Worm (Caenorhabditis elegans) whole organism, L3 larva: ENCODE measurements around the gene msp-77.
A peak's percentile ranks its signal among the peaks of the same experiment; 100 is the strongest.

ENCODE experiments used
- aly-2 ChIP-seq: fragments of 150-350 bp; optimal IDR thresholded peaks from 2 replicates; lab custom pipeline; 2014; ENCODE audit warnings: missing biosample characterization, missing genetic modification characterization
- ama-1 ChIP-seq: fragments of 150-350 bp; optimal IDR thresholded peaks from 2 replicates; lab custom pipeline; 2018
- ceh-28 ChIP-seq: fragments of 150-350 bp; optimal IDR thresholded peaks from 2 replicates; lab custom pipeline; 2014; ENCODE audit warnings: missing biosample characterization, missing genetic modification reagents, missing genetic modification characterization
- daf-12 ChIP-seq: fragments of 150-350 bp; optimal IDR thresholded peaks from 2 replicates; lab custom pipeline; 2014; ENCODE audit warnings: missing biosample characterization, missing genetic modification reagents, missing genetic modification characterization
- egl-27 ChIP-seq: sonication (generic microtip); optimal IDR thresholded peaks from 4 replicates; lab custom pipeline; 2017; ENCODE audit warnings: missing biosample characterization, missing genetic modification reagents, missing genetic modification characterization
- egl-5 ChIP-seq: fragments of 150-350 bp; optimal IDR thresholded peaks from 2 replicates; lab custom pipeline; 2017; ENCODE audit warnings: missing biosample characterization, missing genetic modification reagents, missing genetic modification characterization, inconsistent platforms
- elt-1 ChIP-seq: fragments of 150-350 bp; optimal IDR thresholded peaks from 2 replicates; lab custom pipeline; 2014; ENCODE audit warnings: missing biosample characterization, missing genetic modification characterization
- elt-2 ChIP-seq: sonication (generic microtip); optimal IDR thresholded peaks from 2 replicates; lab custom pipeline; 2016; ENCODE audit warnings: missing genetic modification reagents, mild to moderate bottlenecking, missing genetic modification characterization, missing compliant biosample characterization
- elt-3 ChIP-seq, 3 experiments: fragments of 150-350 bp in 1 of 3; sonication (generic microtip) in 2 of 3; optimal IDR thresholded peaks; 2 replicates in 2 of 3; 4 replicates in 1 of 3; lab custom pipeline; 2014 to 2017; ENCODE audit warnings: missing biosample characterization in 3 of 3, missing genetic modification characterization in 3 of 3
- fkh-10 ChIP-seq: sonication (generic microtip); optimal IDR thresholded peaks from 2 replicates; lab custom pipeline; 2017; ENCODE audit warnings: missing biosample characterization, missing genetic modification reagents, missing genetic modification characterization
- fos-1 ChIP-seq: fragments of 150-350 bp; optimal IDR thresholded peaks from 2 replicates; lab custom pipeline; 2014; ENCODE audit warnings: missing biosample characterization, missing genetic modification characterization
- hmg-11 ChIP-seq: sonication (generic microtip); optimal IDR thresholded peaks from 2 replicates; lab custom pipeline; 2016; ENCODE audit warnings: missing genetic modification characterization, missing compliant biosample characterization
- lin-15B ChIP-seq: fragments of 150-350 bp; optimal IDR thresholded peaks from 2 replicates; lab custom pipeline; 2014; ENCODE audit warnings: missing biosample characterization, missing genetic modification characterization
- lsy-12 ChIP-seq: sonication (generic microtip); optimal IDR thresholded peaks from 2 replicates; lab custom pipeline; 2016; ENCODE audit warnings: mild to moderate bottlenecking, missing genetic modification characterization, missing compliant biosample characterization
- mdl-1 ChIP-seq: fragments of 150-350 bp; optimal IDR thresholded peaks from 2 replicates; lab custom pipeline; 2014; ENCODE audit warnings: missing biosample characterization, missing genetic modification characterization
- mml-1 ChIP-seq: fragments of 150-350 bp; sonication (generic microtip); optimal IDR thresholded peaks from 3 replicates; lab custom pipeline; 2014; ENCODE audit warnings: missing biosample characterization, missing genetic modification characterization
- nfya-1 ChIP-seq: sonication (generic microtip); optimal IDR thresholded peaks from 2 replicates; lab custom pipeline; 2017; ENCODE audit warnings: missing genetic modification characterization, mild to moderate bottlenecking, missing compliant biosample characterization, antibody characterized with exemption, moderate library complexity; ENCODE audit not compliant: insufficient read depth
- nhr-11 ChIP-seq: fragments of 150-350 bp; optimal IDR thresholded peaks from 2 replicates; lab custom pipeline; 2014; ENCODE audit warnings: missing biosample characterization, missing genetic modification characterization
- nhr-12 ChIP-seq: fragments of 150-350 bp; optimal IDR thresholded peaks from 2 replicates; lab custom pipeline; 2014; ENCODE audit warnings: missing biosample characterization, missing genetic modification characterization
- nhr-23 ChIP-seq: fragments of 150-350 bp; optimal IDR thresholded peaks from 2 replicates; lab custom pipeline; 2014; ENCODE audit warnings: missing biosample characterization, missing genetic modification reagents, missing genetic modification characterization
- nhr-237 ChIP-seq: fragments of 150-350 bp; optimal IDR thresholded peaks from 2 replicates; lab custom pipeline; 2014; ENCODE audit warnings: missing biosample characterization, missing genetic modification characterization
- nhr-25 ChIP-seq: sonication (generic microtip); optimal IDR thresholded peaks from 2 replicates; lab custom pipeline; 2017; ENCODE audit warnings: missing biosample characterization, missing genetic modification characterization
- nhr-43 ChIP-seq: sonication (generic microtip); optimal IDR thresholded peaks from 2 replicates; lab custom pipeline; 2016; ENCODE audit warnings: mild to moderate bottlenecking, missing genetic modification characterization, missing compliant biosample characterization; ENCODE audit not compliant: poor library complexity, severe bottlenecking
- nhr-76 ChIP-seq: fragments of 150-350 bp; sonication (generic microtip); optimal IDR thresholded peaks from 5 replicates; lab custom pipeline; 2014; ENCODE audit warnings: missing biosample characterization, missing genetic modification characterization
- nhr-77 ChIP-seq: fragments of 150-350 bp; optimal IDR thresholded peaks from 2 replicates; lab custom pipeline; 2014; ENCODE audit warnings: missing biosample characterization, missing genetic modification characterization
- pha-4 ChIP-seq: fragments of 150-350 bp; optimal IDR thresholded peaks from 2 replicates; lab custom pipeline; 2014; ENCODE audit warnings: missing biosample characterization, missing genetic modification reagents, missing genetic modification characterization
- pqm-1 ChIP-seq: fragments of 150-350 bp; optimal IDR thresholded peaks from 2 replicates; lab custom pipeline; 2017; ENCODE audit warnings: missing biosample characterization, missing genetic modification characterization, inconsistent platforms
- sea-2 ChIP-seq: fragments of 150-350 bp; sonication (generic microtip); optimal IDR thresholded peaks from 4 replicates; lab custom pipeline; 2014; ENCODE audit warnings: missing biosample characterization, missing genetic modification reagents, missing genetic modification characterization
- snpc-4 ChIP-seq: fragments of 150-350 bp; optimal IDR thresholded peaks from 2 replicates; lab custom pipeline; 2014; ENCODE audit warnings: missing biosample characterization, missing genetic modification characterization
- unc-39 ChIP-seq: sonication (generic microtip); optimal IDR thresholded peaks from 4 replicates; lab custom pipeline; 2017; ENCODE audit warnings: missing biosample characterization, missing genetic modification characterization
- unc-62 ChIP-seq: fragments of 150-350 bp; sonication (generic microtip); optimal IDR thresholded peaks from 4 replicates; lab custom pipeline; 2014; ENCODE audit warnings: missing biosample characterization, missing genetic modification reagents, missing genetic modification characterization
- ztf-4 ChIP-seq: fragments of 150-350 bp; optimal IDR thresholded peaks from 2 replicates; lab custom pipeline; 2014; ENCODE audit warnings: missing biosample characterization, missing genetic modification characterization

The msp-77 gene

ce11 chrIV:9899227-9899626, 4.8 kb downstream of the msp-77 start:
- TF ChIP-seq daf-12 (tag; lab: Kevin White, UChicago) (no peak), hmg-11 (tag; lab: Kevin White, UChicago) (peak; percentile 7), sea-2 (no peak), mml-1 (tag; lab: Kevin White, UChicago) (no peak), pha-4 (tag; lab: Kevin White, UChicago) (peak; percentile 34), elt-2 (tag; lab: Kevin White, UChicago) (no peak), nhr-237 (tag; lab: Kevin White, UChicago) (no peak), nhr-12 (tag; lab: Kevin White, UChicago) (no peak), nhr-76 (tag; lab: Kevin White, UChicago) (no peak), elt-3 (tag; optimal IDR thresholded peaks at IDR 0.05; lab: Kevin White, UChicago) (no peak), elt-1 (no peak), ama-1 (lab: Kevin White, UChicago) (no peak), lin-15B (tag; lab: Kevin White, UChicago) (peak; percentile 31), nhr-23 (tag; lab: Kevin White, UChicago) (no peak)

ce11 chrIV:9903608-9904007, 9.2 kb downstream of the msp-77 start, which contains the start of gene best-13:
Gene best-13 (plus strand): TSS chrIV:9903908.
- no peak for TF ChIP-seq nhr-77 (tag; lab: Kevin White, UChicago)
- TF ChIP-seq egl-5 = no peak
- no peak for TF ChIP-seq ama-1 (lab: Kevin White, UChicago)

- no peak for TF ChIP-seq nhr-237 (tag; lab: Kevin White, UChicago)
- peak; percentile 10 for TF ChIP-seq nhr-23 (tag; lab: Kevin White, UChicago)
- no peak for TF ChIP-seq fkh-10 (GFP tag; lab: Kevin White, UChicago)
- peak; percentile 4 for TF ChIP-seq nhr-43 (tag; lab: Kevin White, UChicago)
- no peak for TF ChIP-seq mml-1 (tag; lab: Kevin White, UChicago)
- no peak for TF ChIP-seq fos-1 (tag; lab: Kevin White, UChicago)
- no peak for TF ChIP-seq hmg-11 (tag; lab: Kevin White, UChicago)
- no peak for TF ChIP-seq aly-2 (tag; lab: Kevin White, UChicago)
- no peak for TF ChIP-seq mdl-1 (tag; lab: Kevin White, UChicago)
- TF ChIP-seq nhr-25 (tag; lab: Kevin White, UChicago) = peak; percentile 55
- no peak for TF ChIP-seq pqm-1 (tag; lab: Kevin White, UChicago)
Measured at ce11 chrIV:9913064-9913463, 18.6 kb downstream of the msp-77 start.

ce11 chrIV:9915128-9915527, 20.7 kb downstream of the msp-77 start:
- TF ChIP-seq nfya-1 (tag; lab: Kevin White, UChicago) = peak; percentile 81
- no peak for TF ChIP-seq unc-39 (tag; lab: Kevin White, UChicago)
- peak; percentile 55 for TF ChIP-seq nhr-25 (tag; lab: Kevin White, UChicago)

ce11 chrIV:9916224-9916623, 21.8 kb downstream of the msp-77 start, which contains the start of gene bed-3:
Gene bed-3 (plus strand): TSS chrIV:9916524.
- no peak for TF ChIP-seq nhr-12 (tag; lab: Kevin White, UChicago)
- no peak for TF ChIP-seq ceh-28 (tag; lab: Kevin White, UChicago)
- no peak for TF ChIP-seq egl-27
- TF ChIP-seq lsy-12 (tag; lab: Kevin White, UChicago) = no peak
- TF ChIP-seq nhr-76 (tag; lab: Kevin White, UChicago) = no peak
- TF ChIP-seq ama-1 (lab: Kevin White, UChicago) = no peak
- no peak for TF ChIP-seq ztf-4 (tag; lab: Kevin White, UChicago)
- TF ChIP-seq nhr-77 (tag; lab: Kevin White, UChicago) = no peak
- no peak for TF ChIP-seq nfya-1 (tag; lab: Kevin White, UChicago)
- no peak for TF ChIP-seq snpc-4 (tag; lab: Kevin White, UChicago)
- TF ChIP-seq nhr-11 (tag; lab: Kevin White, UChicago) = no peak
- TF ChIP-seq unc-62 (GFP tag; lab: Kevin White, UChicago) = no peak
- TF ChIP-seq, all 47 proteins: peak for 0
